ENCODE assay signal across 2 fruit fly cellular contexts in the genomic region with DNA sequence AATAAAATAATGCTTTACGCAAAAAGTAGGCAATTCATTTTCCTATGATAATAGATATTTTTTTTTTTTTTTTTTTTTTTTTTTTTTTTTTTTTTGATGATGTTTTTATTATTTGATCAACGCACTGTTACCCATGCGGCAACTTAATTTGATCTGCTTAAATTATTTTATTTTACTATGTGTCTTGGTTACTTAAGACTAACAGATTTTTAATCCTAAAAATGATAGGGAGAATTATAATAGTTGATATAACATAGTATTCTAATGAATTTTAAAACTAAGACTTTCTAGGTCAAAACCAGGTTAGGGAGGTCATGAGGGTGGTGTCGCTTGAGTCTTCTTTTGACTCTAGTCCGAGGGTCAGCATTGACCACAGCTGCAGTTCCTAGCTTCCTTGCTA.
A peak's percentile ranks its signal among the peaks of the same experiment; 100 is the strongest.
TF ChIP-seq lines count a peak whose summit lies in the region.
"Not testable (repeated sequence)": the region's sequence is repeated elsewhere in the genome, so short reads cannot be mapped to it uniquely, and the experiment has no call there.

No protein-coding gene starts in this region.

- not testable (repeated sequence) for TF ChIP-seq CTCF in whole organism, embryonic (GFP tag; optimal IDR thresholded peaks at IDR 0.05; lab: Kevin White, UChicago)

TF ChIP-seq in whole organism, embryonic, 481 proteins besides CTCF, POLR2A, EP300 and RAD21:
- TF ChIP-seq Pdp1 (GFP tag; optimal IDR thresholded peaks at IDR 0.05; lab: Kevin White, UChicago), result peak in 1 of 2 experiments; percentile 44
- peak; percentile 55 for TF ChIP-seq CG9437 (GFP tag; optimal IDR thresholded peaks at IDR 0.05; lab: Kevin White, UChicago)
- not testable (repeated sequence) for TF ChIP-seq CG8290 (GFP tag; optimal IDR thresholded peaks at IDR 0.05; lab: Kevin White, UChicago)
- peak in 1 of 2 experiments; percentile 22 for TF ChIP-seq CG8290 (tag; optimal IDR thresholded peaks at IDR 0.05; lab: Kevin White, UChicago)
- TF ChIP-seq chinmo (GFP tag; IDR thresholded peaks at IDR 0.05; lab: Robert Waterston, UW; ENCODE audit: partially characterized antibody), result 0 out of 4 replicates have a peak, but pooled peaks have one; percentile 12
- peak; percentile 15 for TF ChIP-seq CG7745 (tag; optimal IDR thresholded peaks at IDR 0.05; lab: Kevin White, UChicago)
- peak; percentile 18 for TF ChIP-seq CG12769 (tag; optimal IDR thresholded peaks at IDR 0.05; lab: Kevin White, UChicago)

TF ChIP-seq in whole organism, prepupa, 60 proteins besides CTCF, POLR2A, EP300 and RAD21:
- peak; percentile 63 for TF ChIP-seq svp (GFP tag; lab: Kevin White, UChicago)
